Worm (Caenorhabditis elegans) whole organism, L1 larva: ENCODE results near the gene scrm-3.

Experiments used
- C16A3.4 ChIP-seq: fragments of 150-350 bp; optimal IDR thresholded peaks from 2 replicates; lab custom pipeline; 2014; ENCODE audit warnings: missing biosample characterization, missing genetic modification characterization
- C34B4.2 ChIP-seq: sonication (generic microtip); optimal IDR thresholded peaks from 2 replicates; lab custom pipeline; 2017; ENCODE audit warnings: mild to moderate bottlenecking, missing genetic modification characterization, missing compliant biosample characterization
- F16B12.6 ChIP-seq: fragments of 150-350 bp; optimal IDR thresholded peaks from 2 replicates; lab custom pipeline; 2014; ENCODE audit warnings: missing biosample characterization, missing genetic modification characterization
- alr-1 ChIP-seq: fragments of 200-800 bp; sonication (Bioruptor generic); optimal IDR thresholded peaks from 2 replicates; lab custom pipeline; 2018; ENCODE audit warnings: borderline replicate concordance, mild to moderate bottlenecking, missing genetic modification characterization, missing compliant biosample characterization
- blmp-1 ChIP-seq: fragments of 150-350 bp; optimal IDR thresholded peaks from 2 replicates; lab custom pipeline; 2014; ENCODE audit warnings: missing biosample characterization, missing genetic modification characterization
- ceh-63 ChIP-seq: fragments of 200-800 bp; sonication (Bioruptor generic); optimal IDR thresholded peaks from 2 replicates; lab custom pipeline; 2018; ENCODE audit warnings: mild to moderate bottlenecking, missing genetic modification characterization, missing compliant biosample characterization
- ceh-82 ChIP-seq, 3 experiments: fragments of 150-350 bp in 1 of 3; sonication (generic microtip) in 2 of 3; optimal IDR thresholded peaks; 2 replicates each; lab custom pipeline; 2014 to 2017; ENCODE audit warnings: missing biosample characterization in 3 of 3, missing genetic modification characterization in 3 of 3
- ceh-90 ChIP-seq: sonication (generic microtip); optimal IDR thresholded peaks from 2 replicates; lab custom pipeline; 2016; ENCODE audit warnings: missing genetic modification characterization, missing compliant biosample characterization
- dpl-1 ChIP-seq, 3 experiments: fragments of 150-350 bp in 2 of 3; sonication (generic microtip) in 1 of 3; optimal IDR thresholded peaks; 2 replicates each; lab custom pipeline; 2014 to 2017; ENCODE audit warnings: missing biosample characterization in 3 of 3, missing genetic modification characterization in 3 of 3, missing genetic modification reagents in 3 of 3
- dsc-1 ChIP-seq: sonication (generic microtip); optimal IDR thresholded peaks from 2 replicates; lab custom pipeline; 2016; ENCODE audit warnings: mild to moderate bottlenecking, missing genetic modification characterization, missing compliant biosample characterization
- efl-1 ChIP-seq, 4 experiments: fragments of 150-350 bp; optimal IDR thresholded peaks in 3 of 4; peaks in 1 of 4; 1 replicate in 1 of 4; 2 replicates in 3 of 4; lab custom pipeline; 2014; ENCODE audit warnings: missing biosample characterization in 2 of 4, missing genetic modification characterization in 2 of 4, missing genetic modification reagents in 2 of 4
- efl-3 ChIP-seq: fragments of 200-800 bp; sonication (Bioruptor generic); optimal IDR thresholded peaks from 2 replicates; lab custom pipeline; 2018; ENCODE audit warnings: mild to moderate bottlenecking, missing genetic modification characterization, missing compliant biosample characterization
- egl-27 ChIP-seq, 2 experiments: fragments of 150-350 bp in 1 of 2; sonication (generic microtip); optimal IDR thresholded peaks; 3 replicates each; lab custom pipeline; 2017 to 2018; ENCODE audit warnings: missing biosample characterization in 2 of 2, missing genetic modification characterization in 2 of 2, missing genetic modification reagents in 2 of 2
- ets-5 ChIP-seq: fragments of 200-800 bp; sonication (Bioruptor generic); IDR thresholded peaks from 2 replicates; pipeline ENCODE4 v1.3.6; 2022; ENCODE audit warnings: missing genetic modification characterization, missing compliant biosample characterization
- fkh-4 ChIP-seq: sonication (generic microtip); optimal IDR thresholded peaks from 2 replicates; lab custom pipeline; 2016; ENCODE audit warnings: missing compliant biosample characterization, missing genetic modification characterization, borderline replicate concordance
- hlh-17 ChIP-seq: fragments of 200-800 bp; sonication (Bioruptor generic); optimal IDR thresholded peaks from 2 replicates; lab custom pipeline; 2018; ENCODE audit warnings: missing genetic modification characterization, mild to moderate bottlenecking, missing compliant biosample characterization, moderate library complexity, borderline replicate concordance
- irx-1 ChIP-seq: sonication (generic microtip); optimal IDR thresholded peaks from 2 replicates; lab custom pipeline; 2016; ENCODE audit warnings: missing genetic modification characterization, missing compliant biosample characterization
- lin-14 ChIP-seq: fragments of 200-800 bp; sonication (Bioruptor generic); optimal IDR thresholded peaks from 2 replicates; lab custom pipeline; 2018; ENCODE audit warnings: mild to moderate bottlenecking, missing genetic modification characterization, moderate library complexity, missing compliant biosample characterization
- lin-35 ChIP-seq, 2 experiments: fragments of 150-350 bp; optimal IDR thresholded peaks; 2 replicates each; lab custom pipeline; 2014; ENCODE audit warnings: missing biosample characterization in 2 of 2, missing genetic modification characterization in 2 of 2, missing genetic modification reagents in 2 of 2
- lsy-2 ChIP-seq, 2 experiments: fragments of 150-350 bp; optimal IDR thresholded peaks; 2 replicates each; lab custom pipeline; 2014; ENCODE audit warnings: missing biosample characterization in 2 of 2, missing genetic modification characterization in 2 of 2
- mab-9 ChIP-seq: fragments of 200-800 bp; sonication (Bioruptor generic); IDR thresholded peaks from 2 replicates; pipeline ENCODE4 v1.3.6; 2022; ENCODE audit warnings: missing genetic modification reagents, missing genetic modification characterization, missing compliant biosample characterization
- mep-1 ChIP-seq: fragments of 150-350 bp; optimal IDR thresholded peaks from 2 replicates; lab custom pipeline; 2014; ENCODE audit warnings: missing biosample characterization, missing genetic modification characterization
- nhr-11 ChIP-seq: fragments of 150-350 bp; optimal IDR thresholded peaks from 2 replicates; lab custom pipeline; 2014; ENCODE audit warnings: missing biosample characterization, missing genetic modification characterization
- nhr-12 ChIP-seq: sonication (generic microtip); optimal IDR thresholded peaks from 2 replicates; lab custom pipeline; 2017; ENCODE audit warnings: missing biosample characterization, missing genetic modification characterization
- nhr-19 ChIP-seq: fragments of 200-800 bp; sonication (Bioruptor generic); conservative IDR thresholded peaks from 2 replicates; pipeline ENCODE4 v1.3.6; 2022; ENCODE audit warnings: missing genetic modification characterization, missing compliant biosample characterization
- nhr-20 ChIP-seq: sonication (generic microtip); optimal IDR thresholded peaks from 2 replicates; lab custom pipeline; 2016; ENCODE audit warnings: mild to moderate bottlenecking, missing genetic modification characterization, missing compliant biosample characterization
- nhr-28 ChIP-seq: fragments of 150-350 bp; optimal IDR thresholded peaks from 2 replicates; lab custom pipeline; 2014; ENCODE audit warnings: missing biosample characterization, missing genetic modification characterization
- nhr-47 ChIP-seq: sonication (generic microtip); optimal IDR thresholded peaks from 2 replicates; lab custom pipeline; 2016; ENCODE audit warnings: mild to moderate bottlenecking, missing genetic modification characterization, moderate library complexity, missing compliant biosample characterization
- nhr-71 ChIP-seq: sonication (generic microtip); optimal IDR thresholded peaks from 2 replicates; lab custom pipeline; 2016; ENCODE audit warnings: mild to moderate bottlenecking, missing genetic modification characterization, moderate library complexity, missing compliant biosample characterization
- nhr-76 ChIP-seq: sonication (generic microtip); optimal IDR thresholded peaks from 2 replicates; lab custom pipeline; 2017; ENCODE audit warnings: missing biosample characterization, missing genetic modification characterization
- nhr-77 ChIP-seq: fragments of 150-350 bp; optimal IDR thresholded peaks from 2 replicates; lab custom pipeline; 2014; ENCODE audit warnings: missing biosample characterization, missing genetic modification characterization
- nhr-85 ChIP-seq: sonication (generic microtip); peaks from one replicate; lab custom pipeline; 2016; ENCODE audit warnings: missing genetic modification characterization, inconsistent platforms, missing compliant biosample characterization
- pag-3 ChIP-seq: sonication (generic microtip); optimal IDR thresholded peaks from 2 replicates; lab custom pipeline; 2017; ENCODE audit warnings: missing genetic modification characterization, mild to moderate bottlenecking, missing compliant biosample characterization, antibody characterized with exemption, borderline replicate concordance; ENCODE audit not compliant: insufficient read depth
- pax-3 ChIP-seq: fragments of 200-800 bp; sonication (Bioruptor generic); optimal IDR thresholded peaks from 2 replicates; lab custom pipeline; 2018; ENCODE audit warnings: mild to moderate bottlenecking, missing genetic modification characterization, moderate library complexity, missing compliant biosample characterization
- rnt-1 ChIP-seq: sonication (generic microtip); optimal IDR thresholded peaks from 2 replicates; lab custom pipeline; 2016; ENCODE audit warnings: mild to moderate bottlenecking, missing genetic modification characterization, moderate library complexity, missing compliant biosample characterization
- skn-1 ChIP-seq: fragments of 150-350 bp; optimal IDR thresholded peaks from 2 replicates; lab custom pipeline; 2014; ENCODE audit warnings: missing biosample characterization, missing genetic modification characterization
- snu-23 ChIP-seq: sonication (generic microtip); optimal IDR thresholded peaks from 2 replicates; lab custom pipeline; 2016; ENCODE audit warnings: missing genetic modification characterization, missing compliant biosample characterization
- sptf-1 ChIP-seq: fragments of 150-350 bp; optimal IDR thresholded peaks from 2 replicates; lab custom pipeline; 2014; ENCODE audit warnings: missing biosample characterization, missing genetic modification characterization
- swsn-7 ChIP-seq: sonication (generic microtip); optimal IDR thresholded peaks from 2 replicates; lab custom pipeline; 2016; ENCODE audit warnings: missing genetic modification characterization, missing compliant biosample characterization
- unc-86 ChIP-seq: sonication (generic microtip); optimal IDR thresholded peaks from 2 replicates; lab custom pipeline; 2016; ENCODE audit warnings: missing genetic modification characterization, missing compliant biosample characterization
- zip-4 ChIP-seq: fragments of 200-800 bp; sonication (Bioruptor generic); optimal IDR thresholded peaks from 2 replicates; lab custom pipeline; 2018; ENCODE audit warnings: mild to moderate bottlenecking, missing genetic modification characterization, moderate library complexity, missing compliant biosample characterization

scrm-3 gene

DNA sequence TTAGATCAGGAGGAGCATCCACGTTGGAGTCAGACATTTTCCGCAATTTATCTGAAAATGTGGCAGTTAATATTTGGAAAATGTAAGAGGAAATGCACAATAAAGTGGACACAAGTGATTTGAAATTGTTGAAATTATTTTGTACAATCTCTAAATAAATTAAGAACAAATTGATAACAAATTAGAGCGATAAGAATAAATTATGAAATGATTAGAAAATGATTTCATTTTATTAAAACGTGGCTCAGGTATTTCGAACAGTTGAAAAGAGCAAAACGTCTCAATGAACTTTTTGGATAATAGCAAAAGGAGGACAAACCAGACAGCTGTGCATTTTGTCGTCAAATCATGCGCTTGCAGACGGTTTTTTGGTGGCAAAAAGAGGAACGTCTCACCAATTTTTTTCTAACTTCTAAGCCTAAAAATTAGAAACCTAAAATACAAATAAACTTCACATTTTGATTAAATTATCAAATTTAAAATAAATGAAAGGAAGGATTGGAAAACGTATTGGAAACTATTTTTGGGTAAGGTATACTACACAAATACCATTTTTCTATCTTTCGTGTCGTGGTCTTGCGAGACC lies 10.5 kb downstream of the scrm-3 start, which contains the start of gene fbxa-65:
TSS of gene fbxa-65 (minus strand) at position 51 of the 586 bp plus-strand sequence.
- TF ChIP-seq lsy-2 (tag; optimal IDR thresholded peaks at IDR 0.05; lab: Kevin White, UChicago) (peak in 1 of 2 experiments; percentile 2), C16A3.4 (tag; lab: Kevin White, UChicago) (no peak), dpl-1 (GFP tag; optimal IDR thresholded peaks at IDR 0.05; lab: Kevin White, UChicago) (peak in 2 of 3 experiments; percentile 28 to 47), nhr-47 (tag; lab: Kevin White, UChicago) (peak; percentile 14), pag-3 (tag; lab: Kevin White, UChicago) (no peak), egl-27 (tag; optimal IDR thresholded peaks at IDR 0.05; lab: Kevin White, UChicago) (no peak), skn-1 (no peak), F16B12.6 (peak; percentile 79), nhr-77 (no peak), efl-1 (optimal IDR thresholded peaks at IDR 0.05; lab: Kevin White, UChicago) (peak; percentile 9 to 39), efl-1 (GFP tag; optimal IDR thresholded peaks at IDR 0.05 in 1 of 2; lab: Kevin White, UChicago) (peak; percentile 36 to 85), nhr-12 (tag; lab: Kevin White, UChicago) (no peak), C34B4.2 (tag; lab: Kevin White, UChicago) (no peak), lin-14 (peak; percentile 34), mep-1 (tag; lab: Kevin White, UChicago) (peak; percentile 23), irx-1 (no peak), nhr-11 (tag; lab: Kevin White, UChicago) (no peak), zip-4 (no peak), lin-35 (GFP tag; optimal IDR thresholded peaks at IDR 0.05; lab: Kevin White, UChicago) (peak in 1 of 2 experiments; percentile 20), nhr-19 (GFP tag; lab: Robert Waterston, UW) (no peak), sptf-1 (tag; lab: Kevin White, UChicago) (no peak), nhr-20 (tag; lab: Kevin White, UChicago) (peak; percentile 35), nhr-76 (no peak), alr-1 (tag; lab: Kevin White, UChicago) (no peak), nhr-85 (peak; percentile 60), snu-23 (GFP tag; lab: Kevin White, UChicago) (peak; percentile 19), pax-3 (no peak), swsn-7 (tag; lab: Kevin White, UChicago) (peak; percentile 3), nhr-71 (tag; lab: Kevin White, UChicago) (peak; percentile 19), efl-3 (GFP tag; lab: Kevin White, UChicago) (no peak), nhr-28 (tag; lab: Kevin White, UChicago) (no peak)

DNA sequence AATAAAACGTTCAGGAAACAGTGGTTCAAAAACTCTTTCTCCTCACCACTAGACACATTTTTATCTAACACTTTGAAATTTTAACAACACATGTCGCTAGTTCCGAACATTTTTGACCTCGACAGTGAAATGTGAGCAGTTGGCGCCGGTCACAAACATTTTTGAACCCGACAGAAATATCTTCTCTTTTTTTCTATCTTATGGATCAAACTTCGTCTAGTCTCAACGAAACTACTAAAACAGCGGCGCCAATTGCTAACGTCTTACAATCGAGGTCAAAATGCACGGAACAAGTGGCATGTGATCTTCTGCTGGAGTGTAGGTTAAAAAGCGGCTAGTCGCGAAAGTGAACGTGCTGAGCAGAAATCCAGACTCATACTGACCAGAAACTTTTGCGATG lies 13.0 kb downstream of the scrm-3 start:
- TF ChIP-seq nhr-19 (GFP tag; lab: Robert Waterston, UW): peak; percentile 57
- TF ChIP-seq nhr-71 (tag; lab: Kevin White, UChicago): peak; percentile 81
- no peak for TF ChIP-seq nhr-47 (tag; lab: Kevin White, UChicago)
- TF ChIP-seq nhr-85: no peak
- no peak for TF ChIP-seq efl-1 (optimal IDR thresholded peaks at IDR 0.05; lab: Kevin White, UChicago)
- TF ChIP-seq efl-1 (GFP tag; optimal IDR thresholded peaks at IDR 0.05 in 1 of 2; lab: Kevin White, UChicago): peak in 1 of 2 experiments; percentile 39
- peak; percentile 50 for TF ChIP-seq nhr-20 (tag; lab: Kevin White, UChicago)
- TF ChIP-seq zip-4: no peak
- TF ChIP-seq ceh-82 (tag; optimal IDR thresholded peaks at IDR 0.05; lab: Kevin White, UChicago): no peak
- TF ChIP-seq lin-14: peak; percentile 83
- peak; percentile 52 for TF ChIP-seq rnt-1
- TF ChIP-seq, all 84 proteins: peak for 6

DNA sequence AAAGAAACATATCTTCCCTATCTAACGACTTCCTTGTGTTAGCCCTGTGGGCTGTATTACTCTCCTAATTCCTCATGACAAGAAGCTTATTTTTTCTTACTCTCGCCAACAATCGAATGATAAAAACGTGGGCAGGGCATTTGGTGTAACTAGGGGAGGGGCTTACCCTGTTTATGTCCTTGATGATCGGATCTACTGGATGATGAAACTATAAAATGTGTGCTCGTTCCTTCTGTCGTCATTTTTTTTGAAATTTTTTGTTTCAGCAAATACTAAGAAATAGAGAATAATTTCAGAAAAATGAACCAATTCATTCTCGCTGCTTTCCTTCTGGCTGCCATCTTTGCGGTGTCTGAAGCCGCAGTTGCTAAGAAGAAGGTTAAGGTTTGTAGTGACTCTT lies 14.5 kb downstream of the scrm-3 start, which contains the start of gene C17B7.3:
TSS of gene C17B7.3 (plus strand) at position 301 of the 400 bp plus-strand sequence.
- TF ChIP-seq nhr-71 (tag; lab: Kevin White, UChicago) (no peak), efl-1 (optimal IDR thresholded peaks at IDR 0.05; lab: Kevin White, UChicago) (no peak), efl-1 (GFP tag; optimal IDR thresholded peaks at IDR 0.05 in 1 of 2; lab: Kevin White, UChicago) (peak in 1 of 2 experiments; percentile 55)
- TF ChIP-seq, all 84 proteins: peak for 1

DNA sequence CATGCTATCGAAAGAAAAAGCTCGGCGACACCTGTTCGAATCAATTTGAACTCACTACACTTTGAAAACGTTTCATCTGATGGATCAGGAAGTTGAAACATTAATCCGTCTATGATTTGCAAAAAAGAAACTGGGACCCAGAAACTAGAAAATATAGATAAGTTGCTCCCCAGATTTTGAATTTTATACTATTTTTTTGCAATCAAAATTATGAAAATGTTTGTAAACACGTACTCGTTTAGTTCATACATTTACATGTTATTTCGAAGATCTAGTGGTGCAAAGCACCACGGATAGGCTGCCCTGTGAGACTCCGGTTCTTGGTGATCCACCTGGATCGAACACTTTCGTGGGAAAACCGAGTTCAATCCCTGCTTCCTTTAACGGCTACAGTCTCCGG lies 15.1 kb downstream of the scrm-3 start, which contains the start of gene C17B7.10:
TSS of gene C17B7.10 (minus strand) at position 101 of the 400 bp plus-strand sequence.
- no peak for TF ChIP-seq blmp-1 (tag; lab: Kevin White, UChicago)
- no peak for TF ChIP-seq ceh-90 (tag; lab: Kevin White, UChicago)
- TF ChIP-seq ceh-63 (GFP tag; lab: Kevin White, UChicago): no peak
- TF ChIP-seq fkh-4: no peak
- TF ChIP-seq unc-86: no peak
- TF ChIP-seq ets-5 (GFP tag; lab: Robert Waterston, UW): no peak
- TF ChIP-seq nhr-71 (tag; lab: Kevin White, UChicago): no peak
- no peak for TF ChIP-seq hlh-17 (GFP tag; lab: Kevin White, UChicago)
- TF ChIP-seq dsc-1: no peak
- TF ChIP-seq skn-1: no peak
- no peak for TF ChIP-seq mab-9 (GFP tag; lab: Robert Waterston, UW)
